Fruit fly (Drosophila melanogaster): ENCODE results near the gene MED20.

The MED20 gene

dm6 chr2L:8087468-8087789, 14.8 kb upstream of the MED20 start:
- TF ChIP-seq CG10267 (tag; optimal IDR thresholded peaks at IDR 0.05) = no peak
- peak; percentile 1 for TF ChIP-seq zfh2 (GFP tag; optimal IDR thresholded peaks at IDR 0.05)
- TF ChIP-seq gem (tag; optimal IDR thresholded peaks at IDR 0.05) = peak; percentile 18
- no peak for TF ChIP-seq D19A (tag; optimal IDR thresholded peaks at IDR 0.05)
- TF ChIP-seq eve (GFP tag; optimal IDR thresholded peaks at IDR 0.05) = peak in 1 of 2 experiments; percentile 49
- no peak for TF ChIP-seq h (optimal IDR thresholded peaks at IDR 0.05)
- peak; percentile 63 for TF ChIP-seq Sry-β (GFP tag; optimal IDR thresholded peaks at IDR 0.05)
- no peak for TF ChIP-seq gt (GFP tag; IDR thresholded peaks at IDR 0.05)
- no peak for TF ChIP-seq Dek (tag; optimal IDR thresholded peaks at IDR 0.05)
- peak; percentile 29; the same call in 1 of the 2 replicates for TF ChIP-seq CG9932 (GFP tag; IDR thresholded peaks at IDR 0.05)
- TF ChIP-seq vnd (GFP tag; IDR thresholded peaks at IDR 0.05; ENCODE audit: partially characterized antibody) = no peak
- TF ChIP-seq CG3847 (GFP tag; IDR thresholded peaks at IDR 0.05) = 0 out of 2 replicates have a peak, but pooled peaks have one; percentile 4
- no peak for TF ChIP-seq CG15073 (GFP tag; optimal IDR thresholded peaks at IDR 0.05)
- no peak for TF ChIP-seq ara (GFP tag; IDR thresholded peaks at IDR 0.05)
- TF ChIP-seq gsb-n (tag; optimal IDR thresholded peaks at IDR 0.05) = no peak
- TF ChIP-seq CG6854 (GFP tag; optimal IDR thresholded peaks at IDR 0.05) = no peak
- TF ChIP-seq CG8281 (tag; optimal IDR thresholded peaks at IDR 0.05) = no peak

- TF ChIP-seq CkIIα-i1 (GFP tag; IDR thresholded peaks at IDR 0.05) (no peak), Hr51 (GFP tag; optimal IDR thresholded peaks at IDR 0.05) (no peak), CG7987 (GFP tag; optimal IDR thresholded peaks at IDR 0.05) (no peak), ken (GFP tag; IDR thresholded peaks at IDR 0.05) (no peak), pan (optimal IDR thresholded peaks at IDR 0.05) (no peak), pan (GFP tag; optimal IDR thresholded peaks at IDR 0.05 in 1 of 2, IDR thresholded peaks at IDR 0.05 in 1 of 2) (no peak), CG6654 (GFP tag; optimal IDR thresholded peaks at IDR 0.05) (no peak), CG17802 (tag; optimal IDR thresholded peaks at IDR 0.05) (no peak), ttk (GFP tag; IDR thresholded peaks at IDR 0.05) (no peak), nerfin-2 (GFP tag; IDR thresholded peaks at IDR 0.05; ENCODE audit: partially characterized antibody) (no peak), rib (GFP tag; IDR thresholded peaks at IDR 0.05) (0 out of 2 replicates have a peak, but pooled peaks have one; percentile 59), Side (GFP tag; optimal IDR thresholded peaks at IDR 0.05) (no peak), CG4404 (GFP tag; IDR thresholded peaks at IDR 0.05) (no peak), chm (GFP tag; IDR thresholded peaks at IDR 0.05) (0 out of 2 replicates have a peak, but pooled peaks have one; percentile 33), ac (GFP tag; optimal IDR thresholded peaks at IDR 0.05) (no peak), CG2678 (tag; optimal IDR thresholded peaks at IDR 0.05) (peak; percentile 36), CoRest (tag; optimal IDR thresholded peaks at IDR 0.05) (peak; percentile 17), CG42726 (GFP tag; IDR thresholded peaks at IDR 0.05; ENCODE audit: partially characterized antibody) (no peak), CG10543 (GFP tag; optimal IDR thresholded peaks at IDR 0.05) (peak; percentile 90), shn (GFP tag; optimal IDR thresholded peaks at IDR 0.05) (no peak), ab (GFP tag; optimal IDR thresholded peaks at IDR 0.05) (no peak), Dref (GFP tag; IDR thresholded peaks at IDR 0.05) (no peak), sens (GFP tag) (peak; percentile 85), tin (GFP tag; optimal IDR thresholded peaks at IDR 0.05) (no peak), dan (GFP tag; IDR thresholded peaks at IDR 0.05) (no peak), Lhr (GFP tag; optimal IDR thresholded peaks at IDR 0.05) (no peak), Atf-2 (GFP tag; optimal IDR thresholded peaks at IDR 0.05) (no peak), Usf (GFP tag; optimal IDR thresholded peaks at IDR 0.05) (no peak), CG10321 (GFP tag; IDR thresholded peaks at IDR 0.05) (0 out of 2 replicates have a peak, but pooled peaks have one; percentile 12), CG4328 (GFP tag; optimal IDR thresholded peaks at IDR 0.05) (no peak), CG4854 (GFP tag; optimal IDR thresholded peaks at IDR 0.05) (no peak), Ravus (GFP tag; IDR thresholded peaks at IDR 0.05) (no peak), Oli (tag; optimal IDR thresholded peaks at IDR 0.05) (peak; percentile 38), NK7.1 (GFP tag; optimal IDR thresholded peaks at IDR 0.05) (no peak)
These were observed 14.3 kb upstream of the MED20 start for dm6 chr2L:8086736-8087467.

Measured in whole organism, embryonic.